Worm (Caenorhabditis elegans): ENCODE measurements around the gene tps-1.

The tps-1 gene

ce11 chrX:17504447-17504846 lies 30.1 kb upstream of the tps-1 start:
- no peak for TF ChIP-seq hmg-4 (GFP tag; optimal IDR thresholded peaks at IDR 0.05)
- no peak for TF ChIP-seq scrt-1 (GFP tag; IDR thresholded peaks at IDR 0.05)
- TF ChIP-seq ceh-13 (GFP tag; optimal IDR thresholded peaks at IDR 0.05), result no peak
- TF ChIP-seq tra-4 (tag; optimal IDR thresholded peaks at IDR 0.05), result no peak
- no peak for TF ChIP-seq ets-7 (tag; optimal IDR thresholded peaks at IDR 0.05)
- no peak for TF ChIP-seq F13C5.2 (tag; optimal IDR thresholded peaks at IDR 0.05)
- no peak for TF ChIP-seq tbx-11 (GFP tag; IDR thresholded peaks at IDR 0.05)

ce11 chrX:17502246-17502645 lies 27.9 kb upstream of the tps-1 start:
- TF ChIP-seq ceh-36 (tag; optimal IDR thresholded peaks at IDR 0.05), result no peak
- TF ChIP-seq hmbx-1 (tag; optimal IDR thresholded peaks at IDR 0.05), result no peak

- TF ChIP-seq F13C5.2 (tag; optimal IDR thresholded peaks at IDR 0.05) (no peak), pes-1 (GFP tag; IDR thresholded peaks at IDR 0.05) (no peak), ceh-13 (GFP tag; optimal IDR thresholded peaks at IDR 0.05) (no peak), B0310.2 (tag; optimal IDR thresholded peaks at IDR 0.05) (no peak), tra-4 (tag; optimal IDR thresholded peaks at IDR 0.05) (no peak)
These were observed 12.4 kb upstream of the tps-1 start, which contains the start of gene npr-24 for ce11 chrX:17486735-17487134. Gene npr-24 (minus strand): TSS chrX:17486835.

- TF ChIP-seq flt-1 (GFP tag; IDR thresholded peaks at IDR 0.05), result no peak
- TF ChIP-seq pes-1 (GFP tag; IDR thresholded peaks at IDR 0.05), result no peak
- TF ChIP-seq ets-7 (tag; optimal IDR thresholded peaks at IDR 0.05), result no peak
- TF ChIP-seq ama-1 (optimal IDR thresholded peaks at IDR 0.05), result no peak
- TF ChIP-seq F13C5.2 (tag; optimal IDR thresholded peaks at IDR 0.05), result no peak
- TF ChIP-seq ceh-13 (GFP tag; optimal IDR thresholded peaks at IDR 0.05), result no peak
- no peak for TF ChIP-seq hmbx-1 (tag; optimal IDR thresholded peaks at IDR 0.05)
- no peak for TF ChIP-seq tra-4 (tag; optimal IDR thresholded peaks at IDR 0.05)
- no peak for TF ChIP-seq hmg-4 (GFP tag; optimal IDR thresholded peaks at IDR 0.05)
- TF ChIP-seq sea-1 (GFP tag; conservative IDR thresholded peaks at IDR 0.05), result no peak
- TF ChIP-seq ceh-36 (tag; optimal IDR thresholded peaks at IDR 0.05), result no peak
- TF ChIP-seq scrt-1 (GFP tag; IDR thresholded peaks at IDR 0.05), result no peak
- TF ChIP-seq B0310.2 (tag; optimal IDR thresholded peaks at IDR 0.05), result no peak
These were observed 7.7 kb upstream of the tps-1 start for ce11 chrX:17481892-17482515.

- TF ChIP-seq pes-1 (GFP tag; IDR thresholded peaks at IDR 0.05) (0 out of 2 replicates have a peak, but pooled peaks have one; percentile 34), hmg-4 (GFP tag; optimal IDR thresholded peaks at IDR 0.05) (peak; percentile 67), F13C5.2 (tag; optimal IDR thresholded peaks at IDR 0.05) (peak; percentile 50), aly-1 (tag; optimal IDR thresholded peaks at IDR 0.05) (peak; percentile 67), B0310.2 (tag; optimal IDR thresholded peaks at IDR 0.05) (no peak)
These were observed 5.6 kb upstream of the tps-1 start for ce11 chrX:17479694-17480574.

- TF ChIP-seq sea-1 (GFP tag; conservative IDR thresholded peaks at IDR 0.05) (no peak), ceh-36 (tag; optimal IDR thresholded peaks at IDR 0.05) (no peak), pes-1 (GFP tag; IDR thresholded peaks at IDR 0.05) (no peak), tbx-11 (GFP tag; IDR thresholded peaks at IDR 0.05) (no peak), B0310.2 (tag; optimal IDR thresholded peaks at IDR 0.05) (no peak), hmg-4 (GFP tag; optimal IDR thresholded peaks at IDR 0.05) (no peak), hmbx-1 (tag; optimal IDR thresholded peaks at IDR 0.05) (no peak), aly-1 (tag; optimal IDR thresholded peaks at IDR 0.05) (no peak), ama-1 (optimal IDR thresholded peaks at IDR 0.05) (no peak), tra-4 (tag; optimal IDR thresholded peaks at IDR 0.05) (no peak), ceh-13 (GFP tag; optimal IDR thresholded peaks at IDR 0.05) (no peak), F13C5.2 (tag; optimal IDR thresholded peaks at IDR 0.05) (no peak)
These were observed 4.3 kb upstream of the tps-1 start for ce11 chrX:17478677-17479076.

ce11 chrX:17475974-17476373 lies 1.6 kb upstream of the tps-1 start:
- no peak for TF ChIP-seq hnd-1 (tag; optimal IDR thresholded peaks at IDR 0.05)
- no peak for TF ChIP-seq tbx-11 (GFP tag; IDR thresholded peaks at IDR 0.05)
- TF ChIP-seq sea-1 (GFP tag; conservative IDR thresholded peaks at IDR 0.05), result no peak
- TF ChIP-seq ceh-13 (GFP tag; optimal IDR thresholded peaks at IDR 0.05), result no peak
- TF ChIP-seq ets-7 (tag; optimal IDR thresholded peaks at IDR 0.05), result no peak
- TF ChIP-seq tbx-37 (GFP tag; conservative IDR thresholded peaks at IDR 0.05), result no peak
- TF ChIP-seq F13C5.2 (tag; optimal IDR thresholded peaks at IDR 0.05), result no peak
- TF ChIP-seq ceh-36 (tag; optimal IDR thresholded peaks at IDR 0.05), result no peak
- no peak for TF ChIP-seq flt-1 (GFP tag; IDR thresholded peaks at IDR 0.05)
- TF ChIP-seq hmg-4 (GFP tag; optimal IDR thresholded peaks at IDR 0.05), result no peak
- no peak for TF ChIP-seq aly-1 (tag; optimal IDR thresholded peaks at IDR 0.05)
- no peak for TF ChIP-seq ama-1 (optimal IDR thresholded peaks at IDR 0.05)
- TF ChIP-seq pes-1 (GFP tag; IDR thresholded peaks at IDR 0.05), result no peak
- no peak for TF ChIP-seq scrt-1 (GFP tag; IDR thresholded peaks at IDR 0.05)
- TF ChIP-seq tra-4 (tag; optimal IDR thresholded peaks at IDR 0.05), result no peak
- no peak for TF ChIP-seq hmbx-1 (tag; optimal IDR thresholded peaks at IDR 0.05)
- TF ChIP-seq B0310.2 (tag; optimal IDR thresholded peaks at IDR 0.05), result no peak

ce11 chrX:17472917-17473316 lies 1.4 kb downstream of the tps-1 start:
- TF ChIP-seq tbx-11 (GFP tag; IDR thresholded peaks at IDR 0.05), result no peak
- no peak for TF ChIP-seq aly-1 (tag; optimal IDR thresholded peaks at IDR 0.05)
- TF ChIP-seq ceh-13 (GFP tag; optimal IDR thresholded peaks at IDR 0.05), result no peak
- no peak for TF ChIP-seq flt-1 (GFP tag; IDR thresholded peaks at IDR 0.05)
- no peak for TF ChIP-seq ets-7 (tag; optimal IDR thresholded peaks at IDR 0.05)
- no peak for TF ChIP-seq B0310.2 (tag; optimal IDR thresholded peaks at IDR 0.05)
- TF ChIP-seq hmg-4 (GFP tag; optimal IDR thresholded peaks at IDR 0.05), result no peak
- TF ChIP-seq hmbx-1 (tag; optimal IDR thresholded peaks at IDR 0.05), result no peak
- no peak for TF ChIP-seq pes-1 (GFP tag; IDR thresholded peaks at IDR 0.05)
- TF ChIP-seq scrt-1 (GFP tag; IDR thresholded peaks at IDR 0.05), result no peak
- no peak for TF ChIP-seq F13C5.2 (tag; optimal IDR thresholded peaks at IDR 0.05)
- no peak for TF ChIP-seq sea-1 (GFP tag; conservative IDR thresholded peaks at IDR 0.05)
- TF ChIP-seq ama-1 (optimal IDR thresholded peaks at IDR 0.05), result no peak
- TF ChIP-seq tbx-37 (GFP tag; conservative IDR thresholded peaks at IDR 0.05), result no peak
